Worm (Caenorhabditis elegans): ENCODE results near the gene kin-33.
"Not testable (repeated sequence)": the region's sequence is repeated elsewhere in the genome, so short reads cannot be mapped to it uniquely, and the experiment has no call there.

DNA sequence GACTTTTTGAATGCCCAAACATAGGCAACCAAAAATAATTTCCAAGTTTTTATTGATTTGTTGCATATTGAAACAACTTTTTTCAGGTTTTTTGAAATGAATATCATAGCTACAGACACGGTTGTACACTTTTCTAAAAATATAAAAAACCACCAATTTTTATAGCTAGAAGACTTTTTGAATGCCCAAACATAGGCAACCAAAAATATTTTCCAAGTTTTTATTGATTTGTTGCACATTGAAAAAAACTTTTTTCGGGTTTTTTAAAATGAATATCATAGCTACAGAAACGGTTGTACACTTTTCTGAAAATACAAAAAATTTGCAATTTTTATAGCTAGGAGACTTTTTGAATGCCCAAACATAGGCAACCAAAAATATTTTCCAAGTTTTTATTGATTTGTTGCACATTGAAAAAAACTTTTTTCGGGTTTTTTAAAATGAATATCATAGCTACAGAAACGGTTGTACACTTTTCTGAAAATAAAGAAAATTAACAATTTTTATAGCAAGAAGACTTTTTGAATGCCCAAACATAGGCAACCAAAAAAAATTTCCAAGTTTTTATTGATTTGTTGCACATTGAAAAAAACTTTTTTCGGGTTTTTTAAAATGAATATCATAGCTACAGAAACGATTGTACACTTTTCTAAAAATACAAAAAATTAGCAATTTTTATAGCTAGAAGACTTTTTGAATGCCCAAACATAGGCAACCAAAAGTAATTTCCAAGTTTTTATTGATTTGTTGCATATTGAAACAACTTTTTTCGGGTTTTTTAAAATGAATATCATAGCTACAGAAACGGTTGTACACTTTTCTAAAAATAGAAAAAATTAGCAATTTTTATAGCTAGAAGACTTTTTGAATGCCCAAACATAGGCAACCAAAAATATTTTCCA, 30.8 kb upstream of the kin-33 start:
- TF ChIP-seq klf-2 (GFP tag; conservative IDR thresholded peaks at IDR 0.05); ztf-29 (GFP tag; IDR thresholded peaks at IDR 0.05): not testable (repeated sequence)
- TF ChIP-seq cog-1 (tag; optimal IDR thresholded peaks at IDR 0.05), result peak; percentile 54
